Fruit fly (Drosophila melanogaster) whole organism: Measurements from ENCODE around the gene CG42592.

ENCODE experiments used
- CG8478 ChIP-seq: fragments of >200 bp; optimal IDR thresholded peaks from 2 replicates; lab custom pipeline; 2018; ENCODE audit warnings: inconsistent platforms
- Dll ChIP-seq: fragments of >200 bp; optimal IDR thresholded peaks from 2 replicates; lab custom pipeline; 2017
- EcR ChIP-seq, 2 experiments: fragments of >200 bp; optimal IDR thresholded peaks; 2 replicates each; lab custom pipeline; 2017; ENCODE audit warnings: missing biosample characterization in 2 of 2, missing genetic modification characterization in 2 of 2, missing genetic modification reagents in 2 of 2
- pan ChIP-seq: fragments of >200 bp; optimal IDR thresholded peaks from 2 replicates; lab custom pipeline; 2017
- psq ChIP-seq: fragments of >200 bp; optimal IDR thresholded peaks from 2 replicates; lab custom pipeline; 2017
- usp ChIP-seq: fragments of >200 bp; optimal IDR thresholded peaks from 2 replicates; lab custom pipeline; 2017; ENCODE audit warnings: missing biosample characterization, missing genetic modification characterization, mixed read lengths

CG42592 gene

dm6 chr3R:29829228-29829786, 6.8 kb downstream of the CG42592 start:
- TF ChIP-seq CG8478 (lab: Kevin White, UChicago) (no peak), EcR (GFP tag; optimal IDR thresholded peaks at IDR 0.05; lab: Kevin White, UChicago) (no peak)

- TF ChIP-seq Dll (lab: Kevin White, UChicago) (peak; percentile 16), pan (lab: Kevin White, UChicago) (no peak), psq (no peak), EcR (GFP tag; optimal IDR thresholded peaks at IDR 0.05; lab: Kevin White, UChicago) (no peak), CG8478 (lab: Kevin White, UChicago) (no peak)
Measured at dm6 chr3R:29818434-29819268, 17.4 kb downstream of the CG42592 start, which contains the start of gene neo. Gene neo (plus strand): TSS chr3R:29819131.

- no peak for TF ChIP-seq pan (lab: Kevin White, UChicago)
- TF ChIP-seq EcR (GFP tag; optimal IDR thresholded peaks at IDR 0.05; lab: Kevin White, UChicago): no peak
- no peak for TF ChIP-seq usp (GFP tag; lab: Kevin White, UChicago)
Measured at dm6 chr3R:29817664-29818063, 18.4 kb downstream of the CG42592 start, which contains the start of gene CG7829. Gene CG7829 (minus strand): TSS chr3R:29817764.

- no peak for TF ChIP-seq usp (GFP tag; lab: Kevin White, UChicago)
- TF ChIP-seq psq: no peak
- TF ChIP-seq EcR (GFP tag; optimal IDR thresholded peaks at IDR 0.05; lab: Kevin White, UChicago): no peak
- no peak for TF ChIP-seq Dll (lab: Kevin White, UChicago)
- TF ChIP-seq CG8478 (lab: Kevin White, UChicago): no peak
- no peak for TF ChIP-seq pan (lab: Kevin White, UChicago)
Measured at dm6 chr3R:29816266-29816665, 19.8 kb downstream of the CG42592 start, which contains the start of gene Vps16B. Gene Vps16B (minus strand): TSS chr3R:29816451.

dm6 chr3R:29806682-29807393, 29.2 kb downstream of the CG42592 start, which contains the start of the genes ca and ncd:
Gene ca (plus strand): TSS chr3R:29806811.
Gene ncd (minus strand): TSS chr3R:29807127.
- no peak for TF ChIP-seq CG8478 (lab: Kevin White, UChicago)
- no peak for TF ChIP-seq usp (GFP tag; lab: Kevin White, UChicago)
- TF ChIP-seq psq: no peak
- no peak for TF ChIP-seq EcR (GFP tag; optimal IDR thresholded peaks at IDR 0.05; lab: Kevin White, UChicago)
- TF ChIP-seq pan (lab: Kevin White, UChicago): no peak
- no peak for TF ChIP-seq Dll (lab: Kevin White, UChicago)

dm6 chr3R:29802753-29803313, 33.3 kb downstream of the CG42592 start, which contains the start of the genes Etfb and CG7789:
Gene Etfb (minus strand): TSS chr3R:29802945.
Gene CG7789 (plus strand): TSS chr3R:29803196.
- no peak for TF ChIP-seq CG8478 (lab: Kevin White, UChicago)

dm6 chr3R:29799681-29800028, 36.4 kb downstream of the CG42592 start:
- no peak for TF ChIP-seq usp (GFP tag; lab: Kevin White, UChicago)
- no peak for TF ChIP-seq CG8478 (lab: Kevin White, UChicago)
- no peak for TF ChIP-seq EcR (GFP tag; optimal IDR thresholded peaks at IDR 0.05; lab: Kevin White, UChicago)
- no peak for TF ChIP-seq psq
- no peak for TF ChIP-seq Dll (lab: Kevin White, UChicago)
- TF ChIP-seq pan (lab: Kevin White, UChicago): no peak

dm6 chr3R:29798966-29799680, 37.0 kb downstream of the CG42592 start, which contains the start of the genes Rnb and Drice:
Gene Rnb (minus strand): TSS chr3R:29799354.
Gene Drice (plus strand): TSS chr3R:29799658.
- no peak for TF ChIP-seq pan (lab: Kevin White, UChicago)
- TF ChIP-seq Dll (lab: Kevin White, UChicago): no peak
- no peak for TF ChIP-seq psq
- no peak for TF ChIP-seq EcR (GFP tag; optimal IDR thresholded peaks at IDR 0.05; lab: Kevin White, UChicago)
- TF ChIP-seq CG8478 (lab: Kevin White, UChicago): no peak
- TF ChIP-seq usp (GFP tag; lab: Kevin White, UChicago): no peak

- no peak for TF ChIP-seq EcR (GFP tag; optimal IDR thresholded peaks at IDR 0.05; lab: Kevin White, UChicago)
- TF ChIP-seq pan (lab: Kevin White, UChicago): no peak
- TF ChIP-seq Dll (lab: Kevin White, UChicago): no peak
- TF ChIP-seq usp (GFP tag; lab: Kevin White, UChicago): no peak
- no peak for TF ChIP-seq CG8478 (lab: Kevin White, UChicago)
- TF ChIP-seq psq: no peak
Measured at dm6 chr3R:29797183-29797582, 38.9 kb downstream of the CG42592 start.

- TF ChIP-seq pan (lab: Kevin White, UChicago): no peak
- no peak for TF ChIP-seq CG8478 (lab: Kevin White, UChicago)
- no peak for TF ChIP-seq Dll (lab: Kevin White, UChicago)
- TF ChIP-seq usp (GFP tag; lab: Kevin White, UChicago): no peak
- TF ChIP-seq EcR (GFP tag; optimal IDR thresholded peaks at IDR 0.05; lab: Kevin White, UChicago): no peak
- no peak for TF ChIP-seq psq
Measured at dm6 chr3R:29794161-29794882, 41.8 kb downstream of the CG42592 start, which contains the start of gene sro. Gene sro (plus strand): TSS chr3R:29794597.
